Worm (Caenorhabditis elegans) whole organism, young adult: ENCODE data around the gene Y62H9A.9.

Experiments used
- B0019.2 ChIP-seq: fragments of 200-800 bp; sonication (Bioruptor generic); conservative IDR thresholded peaks from 2 replicates; pipeline ENCODE4 v1.3.6; 2022; ENCODE audit warnings: missing genetic modification reagents, missing genetic modification characterization, missing compliant biosample characterization
- B0336.3 ChIP-seq: fragments of 200-800 bp; sonication (Bioruptor generic); IDR thresholded peaks from 2 replicates; pipeline ENCODE4 v1.3.6; 2022; ENCODE audit warnings: missing genetic modification characterization, missing compliant biosample characterization
- F10E7.11 ChIP-seq: sonication (generic microtip); optimal IDR thresholded peaks from 2 replicates; lab custom pipeline; 2017; ENCODE audit warnings: mild to moderate bottlenecking, missing genetic modification characterization, moderate library complexity, missing compliant biosample characterization
- F57A8.1 ChIP-seq: fragments of 200-800 bp; sonication (Bioruptor generic); optimal IDR thresholded peaks from 2 replicates; lab custom pipeline; 2018; ENCODE audit warnings: mild to moderate bottlenecking, missing genetic modification characterization, moderate library complexity, missing compliant biosample characterization
- F57C9.4 ChIP-seq: sonication (generic microtip); optimal IDR thresholded peaks from 2 replicates; lab custom pipeline; 2017; ENCODE audit warnings: mild to moderate bottlenecking, missing genetic modification characterization, missing compliant biosample characterization
- akir-1 ChIP-seq: fragments of 200-800 bp; sonication (Bioruptor generic); optimal IDR thresholded peaks from 2 replicates; lab custom pipeline; 2018; ENCODE audit warnings: mild to moderate bottlenecking, missing genetic modification characterization, moderate library complexity, missing compliant biosample characterization
- athp-1 ChIP-seq: sonication (generic microtip); optimal IDR thresholded peaks from 2 replicates; lab custom pipeline; 2017; ENCODE audit warnings: mild to moderate bottlenecking, missing genetic modification characterization, missing compliant biosample characterization
- attf-5 ChIP-seq: fragments of 200-800 bp; sonication (Bioruptor generic); optimal IDR thresholded peaks from 2 replicates; lab custom pipeline; 2018; ENCODE audit warnings: mild to moderate bottlenecking, missing genetic modification characterization, missing compliant biosample characterization
- attf-6 ChIP-seq: fragments of 200-800 bp; sonication (Bioruptor generic); IDR thresholded peaks from 2 replicates; pipeline ENCODE4 v1.3.6; 2022; ENCODE audit warnings: missing genetic modification reagents, missing genetic modification characterization, missing compliant biosample characterization
- bed-1 ChIP-seq: fragments of 200-800 bp; sonication (Bioruptor generic); IDR thresholded peaks from 2 replicates; pipeline ENCODE4 v1.3.6; 2022; ENCODE audit warnings: missing genetic modification reagents, missing genetic modification characterization, missing compliant biosample characterization
- cebp-1 ChIP-seq, 2 experiments: fragments of 200-800 bp in 1 of 2; sonication (Bioruptor generic) in 1 of 2; sonication (generic microtip) in 1 of 2; IDR thresholded peaks in 1 of 2; optimal IDR thresholded peaks in 1 of 2; 2 replicates each; pipeline versions ENCODE4 v1.3.6 to Lab custom; 2017 to 2022; ENCODE audit warnings: missing compliant biosample characterization in 2 of 2, missing genetic modification characterization in 2 of 2, mild to moderate bottlenecking in 1 of 2, missing genetic modification reagents in 1 of 2, moderate library complexity in 1 of 2
- ceh-100 ChIP-seq: fragments of 200-800 bp; sonication (Bioruptor generic); IDR thresholded peaks from 2 replicates; pipeline ENCODE4 v1.3.6; 2022; ENCODE audit warnings: missing genetic modification reagents, missing genetic modification characterization, missing compliant biosample characterization
- ceh-58 ChIP-seq: fragments of 200-800 bp; sonication (Bioruptor generic); IDR thresholded peaks from 2 replicates; pipeline ENCODE4 v1.3.6; 2022; ENCODE audit warnings: missing genetic modification characterization, missing compliant biosample characterization
- ceh-79 ChIP-seq: sonication (generic microtip); optimal IDR thresholded peaks from 2 replicates; lab custom pipeline; 2017; ENCODE audit warnings: mild to moderate bottlenecking, missing genetic modification characterization, missing compliant biosample characterization
- chd-7 ChIP-seq: sonication (generic microtip); optimal IDR thresholded peaks from 2 replicates; lab custom pipeline; 2016; ENCODE audit warnings: mild to moderate bottlenecking, missing genetic modification characterization, moderate library complexity, missing compliant biosample characterization
- dpff-1 ChIP-seq: sonication (generic microtip); optimal IDR thresholded peaks from 2 replicates; lab custom pipeline; 2017; ENCODE audit warnings: mild to moderate bottlenecking, missing genetic modification characterization, missing compliant biosample characterization
- egl-18 ChIP-seq: fragments of 200-800 bp; sonication (Bioruptor generic); IDR thresholded peaks from 2 replicates; pipeline ENCODE4 v1.3.6; 2022; ENCODE audit warnings: missing genetic modification reagents, missing genetic modification characterization, missing compliant biosample characterization
- ets-4 ChIP-seq: fragments of 200-800 bp; sonication (Bioruptor generic); optimal IDR thresholded peaks from 2 replicates; lab custom pipeline; 2018; ENCODE audit warnings: mild to moderate bottlenecking, missing genetic modification characterization, missing compliant biosample characterization
- gei-17 ChIP-seq: fragments of 200-800 bp; sonication (Bioruptor generic); optimal IDR thresholded peaks from 2 replicates; lab custom pipeline; 2018; ENCODE audit warnings: mild to moderate bottlenecking, missing genetic modification characterization, missing compliant biosample characterization
- hlh-12 ChIP-seq: sonication (generic microtip); optimal IDR thresholded peaks from 2 replicates; lab custom pipeline; 2016; ENCODE audit warnings: missing genetic modification characterization, missing compliant biosample characterization
- hlh-26 ChIP-seq: fragments of 200-800 bp; sonication (Bioruptor generic); conservative IDR thresholded peaks from 2 replicates; pipeline ENCODE4 v1.3.6; 2022; ENCODE audit warnings: missing genetic modification reagents, missing genetic modification characterization, missing compliant biosample characterization
- hsf-1 ChIP-seq: fragments of 200-800 bp; sonication (Bioruptor generic); IDR thresholded peaks from 2 replicates; pipeline ENCODE4 v1.3.6; 2022; ENCODE audit warnings: missing genetic modification reagents, missing genetic modification characterization, missing compliant biosample characterization
- lin-40 ChIP-seq: sonication (generic microtip); optimal IDR thresholded peaks from 2 replicates; lab custom pipeline; 2016; ENCODE audit warnings: missing genetic modification characterization, mild to moderate bottlenecking, missing compliant biosample characterization, missing genotype, missing genetic modification reagents
- lsl-1 ChIP-seq: fragments of 200-800 bp; sonication (Bioruptor generic); optimal IDR thresholded peaks from 2 replicates; lab custom pipeline; 2018; ENCODE audit warnings: mild to moderate bottlenecking, missing genetic modification characterization, moderate library complexity, missing compliant biosample characterization
- madf-10 ChIP-seq: sonication (generic microtip); optimal IDR thresholded peaks from 2 replicates; lab custom pipeline; 2016; ENCODE audit warnings: mild to moderate bottlenecking, missing genetic modification characterization, missing compliant biosample characterization
- madf-8 ChIP-seq: fragments of 200-800 bp; sonication (Bioruptor generic); conservative IDR thresholded peaks from 2 replicates; pipeline ENCODE4 v1.3.6; 2022; ENCODE audit warnings: missing genetic modification reagents, missing genetic modification characterization, missing compliant biosample characterization
- mes-4 ChIP-seq: sonication (generic microtip); optimal IDR thresholded peaks from 2 replicates; lab custom pipeline; 2016; ENCODE audit warnings: missing genotype, missing genetic modification characterization, missing compliant biosample characterization
- mxl-1 ChIP-seq: sonication (generic microtip); optimal IDR thresholded peaks from 2 replicates; lab custom pipeline; 2016; ENCODE audit warnings: missing genetic modification characterization, missing compliant biosample characterization
- nfya-2 ChIP-seq: fragments of 200-800 bp; sonication (Bioruptor generic); IDR thresholded peaks from 2 replicates; pipeline ENCODE4 v1.3.6; 2022; ENCODE audit warnings: missing genetic modification reagents, missing genetic modification characterization, missing compliant biosample characterization
- nhr-179 ChIP-seq: sonication (generic microtip); optimal IDR thresholded peaks from 2 replicates; lab custom pipeline; 2016; ENCODE audit warnings: mild to moderate bottlenecking, missing genetic modification characterization, missing compliant biosample characterization
- nhr-27 ChIP-seq: fragments of 200-800 bp; sonication (Bioruptor generic); optimal IDR thresholded peaks from 2 replicates; lab custom pipeline; 2018; ENCODE audit warnings: mild to moderate bottlenecking, missing genetic modification characterization, moderate library complexity, missing compliant biosample characterization
- rcor-1 ChIP-seq: fragments of 200-800 bp; sonication (Bioruptor generic); IDR thresholded peaks from 2 replicates; pipeline ENCODE4 v1.3.6; 2022; ENCODE audit warnings: missing genetic modification reagents, missing genetic modification characterization, missing compliant biosample characterization
- rec-8 ChIP-seq, 2 experiments: sonication (generic microtip); optimal IDR thresholded peaks; 2 replicates each; lab custom pipeline; 2016; ENCODE audit warnings: mild to moderate bottlenecking in 2 of 2, missing genetic modification characterization in 2 of 2, missing genetic modification reagents in 2 of 2, missing genotype in 2 of 2, missing biosample characterization in 1 of 2, missing compliant biosample characterization in 1 of 2, moderate library complexity in 1 of 2
- repo-1 ChIP-seq: sonication (generic microtip); optimal IDR thresholded peaks from 2 replicates; lab custom pipeline; 2017; ENCODE audit warnings: mild to moderate bottlenecking, missing genetic modification characterization, missing compliant biosample characterization
- sdz-38 ChIP-seq: sonication (generic microtip); optimal IDR thresholded peaks from 2 replicates; lab custom pipeline; 2016; ENCODE audit warnings: missing genotype, missing genetic modification characterization, missing compliant biosample characterization
- snpc-1.3 ChIP-seq: sonication (generic microtip); optimal IDR thresholded peaks from 2 replicates; lab custom pipeline; 2017; ENCODE audit warnings: missing genetic modification characterization, mild to moderate bottlenecking, missing compliant biosample characterization, antibody characterized with exemption, moderate library complexity, missing genotype, missing genetic modification reagents; ENCODE audit not compliant: insufficient read depth
- snpc-4 ChIP-seq, 5 experiments: fragments of 150-350 bp in 1 of 5; sonication (generic microtip) in 4 of 5; optimal IDR thresholded peaks; 2 replicates each; lab custom pipeline; 2014 to 2018; ENCODE audit warnings: missing genetic modification characterization in 5 of 5, missing biosample characterization in 3 of 5, antibody characterized with exemption in 2 of 5, mild to moderate bottlenecking in 2 of 5, missing compliant biosample characterization in 2 of 5, missing genotype in 2 of 5, moderate library complexity in 2 of 5, missing genetic modification reagents in 1 of 5
- sptf-2 ChIP-seq: fragments of 200-800 bp; sonication (Bioruptor generic); optimal IDR thresholded peaks from 2 replicates; lab custom pipeline; 2018; ENCODE audit warnings: mild to moderate bottlenecking, missing genetic modification characterization, missing compliant biosample characterization
- tbp1 ChIP-seq: fragments of 200-800 bp; sonication (Bioruptor generic); optimal IDR thresholded peaks from 2 replicates; lab custom pipeline; 2018; ENCODE audit warnings: mild to moderate bottlenecking, missing genetic modification characterization, missing compliant biosample characterization
- unc-62 ChIP-seq: fragments of 150-350 bp; optimal IDR thresholded peaks from 2 replicates; lab custom pipeline; 2014; ENCODE audit warnings: missing biosample characterization, missing genetic modification reagents, missing genetic modification characterization
- xnd-1 ChIP-seq: sonication (generic microtip); optimal IDR thresholded peaks from 2 replicates; lab custom pipeline; 2016; ENCODE audit warnings: missing genotype, missing genetic modification reagents, missing genetic modification characterization, missing compliant biosample characterization
- zfh-2 ChIP-seq: fragments of 200-800 bp; sonication (Bioruptor generic); conservative IDR thresholded peaks from 2 replicates; pipeline ENCODE4 v1.3.6; 2022; ENCODE audit warnings: missing genetic modification reagents, missing genetic modification characterization, missing compliant biosample characterization
- ztf-25 ChIP-seq: fragments of 200-800 bp; sonication (Bioruptor generic); IDR thresholded peaks from 2 replicates; pipeline ENCODE4 v1.3.6; 2022; ENCODE audit warnings: missing genetic modification reagents, missing genetic modification characterization, missing compliant biosample characterization
- ztf-3 ChIP-seq: fragments of 200-800 bp; sonication (Bioruptor generic); optimal IDR thresholded peaks from 2 replicates; lab custom pipeline; 2018; ENCODE audit warnings: mild to moderate bottlenecking, missing genetic modification characterization, missing compliant biosample characterization
- ztf-6 ChIP-seq: fragments of 200-800 bp; sonication (Bioruptor generic); IDR thresholded peaks from 2 replicates; pipeline ENCODE4 v1.3.6; 2022; ENCODE audit warnings: missing genetic modification reagents, missing genetic modification characterization, missing compliant biosample characterization

Gene Y62H9A.9

DNA sequence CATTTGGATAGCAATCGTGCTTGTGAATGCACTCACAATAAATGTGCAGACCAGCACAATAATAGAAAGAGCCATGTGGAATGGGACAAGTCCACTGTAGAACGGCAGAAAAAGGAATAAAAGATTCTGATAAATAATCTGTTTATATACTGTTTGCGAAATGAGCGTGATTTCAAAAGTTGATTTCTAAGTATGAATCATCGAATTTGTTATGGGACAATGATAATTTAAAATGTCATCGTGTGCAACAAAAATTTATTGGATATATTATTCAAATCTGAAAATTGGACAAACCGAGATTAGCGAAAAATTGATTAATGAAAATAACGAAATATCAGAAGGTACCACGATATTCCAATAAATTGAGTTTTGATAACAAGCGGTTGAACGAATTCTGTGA lies 40.9 kb upstream of the Y62H9A.9 start, which contains the start of gene F55G7.5:
Gene F55G7.5, minus strand, starts transcription at position 101 of the 400 bp plus-strand sequence.
- TF ChIP-seq hlh-12 (tag; lab: Kevin White, UChicago) (no peak), B0336.3 (GFP tag; lab: Robert Waterston, UW) (no peak), sdz-38 (tag; lab: Kevin White, UChicago) (no peak), hlh-26 (GFP tag; lab: Robert Waterston, UW) (no peak), lin-40 (tag; lab: Kevin White, UChicago) (no peak), nhr-27 (tag; lab: Kevin White, UChicago) (no peak), athp-1 (no peak), madf-10 (no peak), F10E7.11 (tag; lab: Kevin White, UChicago) (no peak), snpc-1.3 (tag; lab: Kevin White, UChicago) (no peak), sptf-2 (GFP tag; lab: Kevin White, UChicago) (no peak)

DNA sequence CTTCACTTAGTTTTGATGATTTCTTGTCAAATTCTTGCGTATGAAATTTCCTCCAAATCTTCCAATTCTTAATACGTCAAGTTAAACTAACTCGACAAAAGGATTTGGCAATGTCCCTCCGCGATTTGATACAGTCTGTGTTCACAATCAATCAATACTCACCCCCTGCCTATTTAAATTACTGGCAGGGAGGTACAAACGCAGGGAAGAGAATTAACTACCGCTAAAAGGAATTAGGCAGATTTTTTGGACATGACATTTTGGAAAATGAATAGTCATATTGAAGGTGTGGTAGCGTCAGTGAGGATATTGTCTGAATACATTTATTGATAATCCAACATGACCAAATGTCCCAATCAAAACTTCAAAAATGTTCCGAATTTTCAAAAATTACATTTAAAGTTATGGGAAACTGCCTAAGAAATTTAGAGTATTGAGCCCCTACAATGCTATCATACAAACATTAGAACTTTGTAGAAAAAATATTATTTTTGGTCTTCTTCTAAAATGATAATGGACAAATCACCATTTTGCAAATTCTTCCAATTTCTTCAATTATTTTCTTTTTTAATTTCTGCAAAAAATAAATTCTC lies 39.5 kb upstream of the Y62H9A.9 start:
- TF ChIP-seq ceh-79 (tag; lab: Kevin White, UChicago) = peak; percentile 47
- no peak for TF ChIP-seq B0019.2 (GFP tag; lab: Robert Waterston, UW)
- peak; percentile 88 for TF ChIP-seq ztf-3 (GFP tag; lab: Kevin White, UChicago)
- peak; percentile 85 for TF ChIP-seq nhr-179
- peak; percentile 29 for TF ChIP-seq dpff-1 (tag; lab: Kevin White, UChicago)
- no peak for TF ChIP-seq madf-8
- TF ChIP-seq nfya-2 (GFP tag; lab: Robert Waterston, UW) = no peak
- peak; percentile 55 for TF ChIP-seq sptf-2 (GFP tag; lab: Kevin White, UChicago)
- peak; percentile 93 for TF ChIP-seq ets-4 (GFP tag; lab: Kevin White, UChicago)
- peak; percentile 47 for TF ChIP-seq attf-5 (GFP tag; lab: Kevin White, UChicago)
- no peak for TF ChIP-seq ceh-58
- no peak for TF ChIP-seq zfh-2 (GFP tag; lab: Robert Waterston, UW)
- TF ChIP-seq F57C9.4 = peak; percentile 28
- no peak; the same call in 1 of the 2 replicates for TF ChIP-seq hsf-1
- peak; percentile 97 for TF ChIP-seq rcor-1 (GFP tag; lab: Robert Waterston, UW)
- TF ChIP-seq ceh-100 (GFP tag; lab: Robert Waterston, UW) = peak; percentile 70; the same call in 1 of the 2 replicates
- TF ChIP-seq ztf-6 (GFP tag; lab: Robert Waterston, UW) = peak; percentile 94
- TF ChIP-seq rec-8 (tag; optimal IDR thresholded peaks at IDR 0.05; lab: Kevin White, UChicago) = peak; percentile 6 to 26
- TF ChIP-seq repo-1 (tag; lab: Kevin White, UChicago) = peak; percentile 98
- peak; percentile 97 for TF ChIP-seq chd-7 (tag; lab: Kevin White, UChicago)
- TF ChIP-seq unc-62 (GFP tag; lab: Kevin White, UChicago) = peak; percentile 77
- no peak for TF ChIP-seq ztf-25 (GFP tag; lab: Robert Waterston, UW)
- TF ChIP-seq egl-18 (GFP tag; lab: Robert Waterston, UW) = peak; percentile 95
- TF ChIP-seq lsl-1 (GFP tag; lab: Kevin White, UChicago) = no peak
- peak; percentile 80 for TF ChIP-seq tbp1 (GFP tag; lab: Kevin White, UChicago)
- TF ChIP-seq mes-4 (tag; lab: Kevin White, UChicago) = no peak
- peak; percentile 84 for TF ChIP-seq F10E7.11 (tag; lab: Kevin White, UChicago)
- TF ChIP-seq akir-1 (GFP tag; lab: Kevin White, UChicago) = peak; percentile 85
- TF ChIP-seq xnd-1 = no peak
- peak; percentile 67; the same call in 1 of the 2 replicates for TF ChIP-seq cebp-1 (GFP tag; IDR thresholded peaks at IDR 0.05; lab: Robert Waterston, UW)
- TF ChIP-seq cebp-1 (tag; optimal IDR thresholded peaks at IDR 0.05; lab: Kevin White, UChicago) = peak; percentile 97
- peak; percentile 90; the same call in 1 of the 2 replicates for TF ChIP-seq bed-1 (GFP tag; lab: Robert Waterston, UW)
- no peak for TF ChIP-seq sdz-38 (tag; lab: Kevin White, UChicago)
- TF ChIP-seq gei-17 (GFP tag; lab: Kevin White, UChicago) = peak; percentile 98
- TF ChIP-seq attf-6 (GFP tag; lab: Robert Waterston, UW) = no peak
- TF ChIP-seq snpc-4 (GFP tag; optimal IDR thresholded peaks at IDR 0.05; lab: Kevin White, UChicago) = peak; percentile 64
- peak; percentile 75 to 88 (median 82) for TF ChIP-seq snpc-4 (tag; optimal IDR thresholded peaks at IDR 0.05; lab: Kevin White, UChicago)
- TF ChIP-seq F57A8.1 (GFP tag; lab: Kevin White, UChicago) = peak; percentile 59
- TF ChIP-seq mxl-1 = no peak
